Fruit fly (Drosophila melanogaster) whole organism, embryonic: ENCODE measurements around the gene BCAS2.

Experiments
- Awh ChIP-seq: fragments of 200-800 bp; sonication (Bioruptor generic); IDR thresholded peaks from 2 replicates; pipeline ENCODE4, ENCODE4 v1.3.6; 2022; ENCODE audit warnings: missing biosample characterization, missing genetic modification characterization
- Bgb ChIP-seq: fragments of 200-800 bp; sonication (Bioruptor generic); IDR thresholded peaks from 2 replicates; pipeline ENCODE4 v1.3.6; 2022; ENCODE audit warnings: missing biosample characterization, missing genetic modification characterization; ENCODE audit not compliant: partially characterized antibody
- CG10147 ChIP-seq: fragments of 200-800 bp; sonication (Bioruptor generic); optimal IDR thresholded peaks from 2 replicates; lab custom pipeline; 2019; ENCODE audit warnings: missing biosample characterization, mild to moderate bottlenecking, missing genetic modification characterization, moderate library complexity
- CG11085 ChIP-seq: fragments of 200-800 bp; sonication (Bioruptor generic); IDR thresholded peaks from 2 replicates; pipeline ENCODE4 v1.3.6; 2022; ENCODE audit warnings: missing biosample characterization, missing genetic modification characterization
- CG11093 ChIP-seq: fragments of 200-800 bp; sonication (Bioruptor generic); IDR thresholded peaks from 3 replicates; pipeline ENCODE4 v1.3.6; 2022; ENCODE audit warnings: missing biosample characterization, missing genetic modification characterization
- CG14050 ChIP-seq: fragments of 200-800 bp; sonication (Bioruptor generic); IDR thresholded peaks from 3 replicates; pipeline ENCODE4 v1.3.6; 2022; ENCODE audit warnings: missing biosample characterization, missing genetic modification characterization
- CG14667 ChIP-seq: fragments of 200-800 bp; sonication (Bioruptor generic); IDR thresholded peaks from 2 replicates; pipeline ENCODE4 v1.3.6; 2022; ENCODE audit warnings: missing biosample characterization, missing genetic modification characterization
- CG1647 ChIP-seq: fragments of 200-800 bp; sonication (Bioruptor generic); optimal IDR thresholded peaks from 3 replicates; lab custom pipeline; 2016; ENCODE audit warnings: missing biosample characterization, missing genetic modification characterization
- CG18619 ChIP-seq: fragments of 200-800 bp; sonication (Bioruptor generic); optimal IDR thresholded peaks from 3 replicates; lab custom pipeline; 2017; ENCODE audit warnings: missing biosample characterization, mild to moderate bottlenecking, missing genetic modification characterization
- CG31441 ChIP-seq: fragments of 200-800 bp; sonication (Bioruptor generic); IDR thresholded peaks from 2 replicates; pipeline ENCODE4 v1.3.6; 2022; ENCODE audit warnings: missing biosample characterization, missing genetic modification characterization
- CG3726 ChIP-seq: fragments of 200-800 bp; sonication (Bioruptor generic); IDR thresholded peaks from 3 replicates; pipeline ENCODE4, ENCODE4 v1.3.6; 2022; ENCODE audit warnings: missing biosample characterization, missing genetic modification characterization
- CG3995 ChIP-seq: fragments of 200-800 bp; sonication (Bioruptor generic); optimal IDR thresholded peaks from 3 replicates; lab custom pipeline; 2016; ENCODE audit warnings: missing biosample characterization, missing genetic modification characterization
- CG6791 ChIP-seq: fragments of 200-800 bp; sonication (Bioruptor generic); IDR thresholded peaks from 3 replicates; pipeline ENCODE4 v1.3.6; 2022; ENCODE audit warnings: missing biosample characterization, missing genetic modification characterization; ENCODE audit not compliant: partially characterized antibody
- CG8089 ChIP-seq: fragments of 200-800 bp; sonication (Bioruptor generic); optimal IDR thresholded peaks from 3 replicates; lab custom pipeline; 2016; ENCODE audit warnings: missing biosample characterization, missing genetic modification characterization
- CG9437 ChIP-seq: fragments of 200-800 bp; sonication (Bioruptor generic); optimal IDR thresholded peaks from 2 replicates; lab custom pipeline; 2018; ENCODE audit warnings: missing biosample characterization, mild to moderate bottlenecking, missing genetic modification characterization
- CG9817 ChIP-seq: fragments of 200-800 bp; sonication (Bioruptor generic); optimal IDR thresholded peaks from 2 replicates; lab custom pipeline; 2018; ENCODE audit warnings: missing biosample characterization, mild to moderate bottlenecking, missing genetic modification characterization, moderate library complexity
- CG9932 ChIP-seq: fragments of 200-800 bp; sonication (Bioruptor generic); IDR thresholded peaks from 2 replicates; pipeline ENCODE4 v1.3.6; 2022; ENCODE audit warnings: missing biosample characterization, missing genetic modification characterization
- Chrac-16 ChIP-seq: fragments of 200-800 bp; sonication (Bioruptor generic); optimal IDR thresholded peaks from 3 replicates; lab custom pipeline; 2016; ENCODE audit warnings: missing biosample characterization, missing genetic modification characterization
- D ChIP-seq, 2 experiments: fragments of 200-800 bp in 1 of 2; fragments of >200 bp in 1 of 2; sonication (Bioruptor generic) in 1 of 2; optimal IDR thresholded peaks; 2 replicates in 1 of 2; 3 replicates in 1 of 2; lab custom pipeline; 2017; ENCODE audit warnings: mild to moderate bottlenecking in 1 of 2, missing biosample characterization in 1 of 2, missing genetic modification characterization in 1 of 2, missing genetic modification reagents in 1 of 2
- Dbx ChIP-seq: fragments of 200-800 bp; sonication (Bioruptor generic); IDR thresholded peaks from 3 replicates; pipeline ENCODE4 v1.3.6; 2022; ENCODE audit warnings: missing biosample characterization, missing genetic modification characterization
- Dek ChIP-seq: fragments of 200-800 bp; sonication (Bioruptor generic); optimal IDR thresholded peaks from 3 replicates; lab custom pipeline; 2019; ENCODE audit warnings: missing biosample characterization, mild to moderate bottlenecking, missing genetic modification characterization, moderate library complexity
- Ets65A ChIP-seq: fragments of 200-800 bp; sonication (Bioruptor generic); peaks from one replicate; lab custom pipeline; 2016; ENCODE audit warnings: missing biosample characterization, missing genetic modification characterization
- Ets97D ChIP-seq: fragments of 200-800 bp; sonication (Bioruptor generic); optimal IDR thresholded peaks from 3 replicates; lab custom pipeline; 2016; ENCODE audit warnings: missing biosample characterization, missing genetic modification characterization
- Fer1 ChIP-seq: fragments of 200-800 bp; sonication (Bioruptor generic); optimal IDR thresholded peaks from 2 replicates; lab custom pipeline; 2017; ENCODE audit warnings: missing biosample characterization, mild to moderate bottlenecking, missing genetic modification characterization
- Gsc ChIP-seq: fragments of 200-800 bp; sonication (Bioruptor generic); IDR thresholded peaks from 2 replicates; pipeline ENCODE4 v1.3.6; 2022; ENCODE audit warnings: missing biosample characterization, missing genetic modification characterization
- H15 ChIP-seq: fragments of 200-800 bp; sonication (Bioruptor generic); IDR thresholded peaks from 3 replicates; pipeline ENCODE4 v1.3.6; 2022; ENCODE audit warnings: missing biosample characterization, missing genetic modification characterization
- HmgD ChIP-seq: fragments of 200-800 bp; sonication (Bioruptor generic); optimal IDR thresholded peaks from 3 replicates; lab custom pipeline; 2016; ENCODE audit warnings: missing biosample characterization, missing genetic modification characterization
- Hr78 ChIP-seq, 2 experiments: fragments of 200-800 bp in 1 of 2; fragments of >200 bp in 1 of 2; sonication (Bioruptor generic) in 1 of 2; optimal IDR thresholded peaks; 2 replicates each; lab custom pipeline; 2017 to 2019; ENCODE audit warnings: missing biosample characterization in 2 of 2, missing genetic modification characterization in 2 of 2, mild to moderate bottlenecking in 1 of 2, moderate library complexity in 1 of 2
- Lpt ChIP-seq: fragments of >200 bp; optimal IDR thresholded peaks from 2 replicates; lab custom pipeline; 2018; ENCODE audit warnings: missing biosample characterization, missing genetic modification characterization
- Optix ChIP-seq: fragments of 200-800 bp; sonication (Bioruptor generic); IDR thresholded peaks from 3 replicates; pipeline ENCODE4 v1.3.6; 2022; ENCODE audit warnings: missing biosample characterization, missing genetic modification characterization
- PHDP ChIP-seq: fragments of 200-800 bp; sonication (Bioruptor generic); optimal IDR thresholded peaks from 3 replicates; lab custom pipeline; 2018; ENCODE audit warnings: missing biosample characterization, mild to moderate bottlenecking, missing genetic modification characterization, moderate library complexity
- Ravus ChIP-seq: fragments of 200-800 bp; sonication (Bioruptor generic); IDR thresholded peaks from 2 replicates; pipeline ENCODE4 v1.3.6; 2022; ENCODE audit warnings: missing biosample characterization, missing genetic modification characterization
- ab ChIP-seq: fragments of 200-800 bp; sonication (Bioruptor generic); optimal IDR thresholded peaks from 2 replicates; lab custom pipeline; 2016; ENCODE audit warnings: missing biosample characterization, missing genetic modification characterization
- al ChIP-seq: fragments of 200-800 bp; sonication (Bioruptor generic); IDR thresholded peaks from 2 replicates; pipeline ENCODE4 v1.3.6; 2022; ENCODE audit warnings: missing biosample characterization, missing genetic modification characterization
- chn ChIP-seq: fragments of 200-800 bp; sonication (Bioruptor generic); optimal IDR thresholded peaks from 2 replicates; lab custom pipeline; 2016; ENCODE audit warnings: missing biosample characterization, missing genetic modification characterization
- disco-r ChIP-seq: fragments of 200-800 bp; sonication (Bioruptor generic); optimal IDR thresholded peaks from 2 replicates; lab custom pipeline; 2016; ENCODE audit warnings: missing biosample characterization, missing genetic modification characterization
- dm ChIP-seq: fragments of 200-800 bp; sonication (Bioruptor generic); optimal IDR thresholded peaks from 3 replicates; lab custom pipeline; 2016; ENCODE audit warnings: missing biosample characterization, missing genetic modification characterization
- gce ChIP-seq: fragments of 200-800 bp; sonication (Bioruptor generic); IDR thresholded peaks from 3 replicates; pipeline ENCODE4 v1.3.6; 2022; ENCODE audit warnings: missing biosample characterization, missing genetic modification characterization
- gcm2 ChIP-seq: fragments of 200-800 bp; sonication (Bioruptor generic); optimal IDR thresholded peaks from 2 replicates; lab custom pipeline; 2016; ENCODE audit warnings: missing biosample characterization, missing genetic modification characterization
- hb ChIP-seq: fragments of 200-800 bp; sonication (Bioruptor generic); IDR thresholded peaks from 3 replicates; pipeline ENCODE4 v1.3.6; 2022; ENCODE audit warnings: missing biosample characterization, missing genetic modification characterization; ENCODE audit not compliant: partially characterized antibody
- insv ChIP-seq, 2 experiments: fragments of 200-800 bp; sonication (Bioruptor generic); optimal IDR thresholded peaks; 3 replicates each; lab custom pipeline; 2016 to 2018; ENCODE audit warnings: missing biosample characterization in 2 of 2, missing genetic modification characterization in 2 of 2
- jing ChIP-seq: fragments of 200-800 bp; sonication (Bioruptor generic); optimal IDR thresholded peaks from 2 replicates; lab custom pipeline; 2018; ENCODE audit warnings: missing biosample characterization, mild to moderate bottlenecking, missing genetic modification characterization
- jumu ChIP-seq: fragments of 200-800 bp; sonication (Bioruptor generic); optimal IDR thresholded peaks from 3 replicates; lab custom pipeline; 2016; ENCODE audit warnings: missing biosample characterization, missing genetic modification characterization
- kni ChIP-seq: fragments of 200-800 bp; sonication (Bioruptor generic); optimal IDR thresholded peaks from 3 replicates; lab custom pipeline; 2017; ENCODE audit warnings: mild to moderate bottlenecking, missing biosample characterization, missing genetic modification reagents, missing genetic modification characterization
- lbe ChIP-seq: fragments of 200-800 bp; sonication (Bioruptor generic); optimal IDR thresholded peaks from 2 replicates; lab custom pipeline; 2016; ENCODE audit warnings: missing biosample characterization, mild to moderate bottlenecking, missing genetic modification characterization
- onecut ChIP-seq: fragments of 200-800 bp; sonication (Bioruptor generic); IDR thresholded peaks from 2 replicates; pipeline ENCODE4 v1.3.6; 2022; ENCODE audit warnings: missing biosample characterization, missing genetic modification characterization
- sqz ChIP-seq: fragments of 200-800 bp; sonication (Bioruptor generic); optimal IDR thresholded peaks from 3 replicates; lab custom pipeline; 2018; ENCODE audit warnings: missing biosample characterization, mild to moderate bottlenecking, missing genetic modification characterization
- tll ChIP-seq, 2 experiments: fragments of 200-800 bp in 1 of 2; fragments of >200 bp in 1 of 2; sonication (Bioruptor generic) in 1 of 2; optimal IDR thresholded peaks; 2 replicates each; lab custom pipeline; 2017 to 2019; ENCODE audit warnings: missing biosample characterization in 2 of 2, missing genetic modification characterization in 2 of 2, mild to moderate bottlenecking in 1 of 2, moderate library complexity in 1 of 2
- z ChIP-seq: fragments of 200-800 bp; sonication (Bioruptor generic); IDR thresholded peaks from 3 replicates; pipeline ENCODE4 v1.3.6; 2022; ENCODE audit warnings: missing biosample characterization, missing genetic modification characterization
- zen2 ChIP-seq: fragments of 200-800 bp; sonication (Bioruptor generic); IDR thresholded peaks from 3 replicates; pipeline ENCODE4 v1.3.6; 2022; ENCODE audit warnings: missing biosample characterization, missing genetic modification characterization; ENCODE audit not compliant: partially characterized antibody

BCAS2 gene

DNA sequence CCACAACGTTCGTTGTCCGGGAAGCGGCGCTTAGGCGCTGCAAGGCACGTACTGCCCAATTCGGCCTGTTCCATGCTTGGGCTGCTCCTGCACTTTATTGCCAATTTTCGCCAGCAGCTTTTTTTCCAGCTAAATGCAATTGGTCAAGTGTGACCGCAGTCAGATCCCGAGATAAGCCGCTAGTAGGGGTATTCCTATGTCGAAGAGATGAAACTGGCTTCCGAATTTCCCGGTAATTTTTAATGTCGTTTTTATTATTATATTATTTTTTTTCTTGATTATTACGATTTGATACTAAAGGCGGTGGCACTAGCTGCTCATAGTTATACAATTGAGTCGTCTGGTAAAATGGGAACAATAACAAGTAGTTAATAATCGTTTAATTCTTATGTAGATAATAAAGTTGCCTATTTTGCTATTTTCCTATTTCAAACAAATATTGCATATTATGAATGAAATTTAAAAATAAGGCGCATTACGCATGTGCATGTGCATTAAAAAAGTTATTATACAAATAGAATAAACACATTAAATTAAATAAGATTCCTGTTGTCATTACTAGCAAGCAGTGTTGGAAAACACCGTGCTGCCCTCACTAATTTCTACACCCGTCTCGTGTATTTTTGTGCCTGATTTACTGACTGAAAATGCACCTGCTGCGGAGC lies 5.7 kb downstream of the BCAS2 start, which contains the start of the genes CG5003 and mRpS22 (continued):
- TF ChIP-seq PHDP (tag; lab: Kevin White, UChicago), result peak; percentile 44
- TF ChIP-seq kni, result no peak
- no peak for TF ChIP-seq jing (GFP tag; lab: Kevin White, UChicago)
- no peak for TF ChIP-seq ab
- peak; percentile 50 for TF ChIP-seq Dek (tag; lab: Kevin White, UChicago)
- peak; percentile 46 for TF ChIP-seq CG18619 (GFP tag; lab: Kevin White, UChicago)
- TF ChIP-seq CG6791 (GFP tag; lab: Robert Waterston, UW), result no peak
- TF ChIP-seq Chrac-16 (GFP tag; lab: Kevin White, UChicago), result peak; percentile 59
- TF ChIP-seq Ets97D, result no peak
- peak; percentile 87 for TF ChIP-seq Ets65A (GFP tag; lab: Kevin White, UChicago)
- TF ChIP-seq CG10147, result peak; percentile 27
- TF ChIP-seq Fer1 (GFP tag; lab: Kevin White, UChicago), result peak; percentile 47
- peak; percentile 26 for TF ChIP-seq CG3995 (GFP tag; lab: Kevin White, UChicago)
- TF ChIP-seq z (GFP tag; lab: Robert Waterston, UW), result no peak
- peak; percentile 78 for TF ChIP-seq CG9932 (GFP tag; lab: Robert Waterston, UW)
- peak; percentile 64 for TF ChIP-seq CG31441 (GFP tag; lab: Robert Waterston, UW)
- TF ChIP-seq CG3726 (GFP tag; lab: Robert Waterston, UW), result no peak
- no peak for TF ChIP-seq D (optimal IDR thresholded peaks at IDR 0.05; lab: Kevin White, UChicago)
- peak; percentile 49 for TF ChIP-seq D (GFP tag; optimal IDR thresholded peaks at IDR 0.05; lab: Kevin White, UChicago)
- TF ChIP-seq Optix (GFP tag; lab: Robert Waterston, UW), result no peak
- no peak for TF ChIP-seq Gsc (GFP tag; lab: Robert Waterston, UW)
- TF ChIP-seq al (GFP tag; lab: Robert Waterston, UW), result peak; percentile 25; the same call in 1 of the 2 replicates
- peak; percentile 55 for TF ChIP-seq CG1647 (GFP tag; lab: Kevin White, UChicago)
- peak; percentile 9; the same call in 1 of the 2 replicates for TF ChIP-seq onecut (GFP tag; lab: Robert Waterston, UW)
- peak; percentile 29 for TF ChIP-seq lbe (GFP tag; lab: Kevin White, UChicago)
- no peak for TF ChIP-seq Ravus
- no peak for TF ChIP-seq HmgD
- no peak for TF ChIP-seq tll (GFP tag; optimal IDR thresholded peaks at IDR 0.05; lab: Kevin White, UChicago)
- TF ChIP-seq Dbx, result peak; percentile 17; the same call in 2 of the 3 replicates
- TF ChIP-seq CG14050 (GFP tag; lab: Robert Waterston, UW), result no peak
- TF ChIP-seq gcm2 (GFP tag; lab: Kevin White, UChicago), result no peak
- no peak for TF ChIP-seq jumu (GFP tag; lab: Kevin White, UChicago)
- TF ChIP-seq CG9817 (tag; lab: Kevin White, UChicago), result peak; percentile 69
- TF ChIP-seq sqz (GFP tag; lab: Kevin White, UChicago), result peak; percentile 69
- 0 out of 3 replicates have a peak, but pooled peaks have one; percentile 25 for TF ChIP-seq CG11093 (GFP tag; lab: Robert Waterston, UW)
- no peak for TF ChIP-seq H15 (GFP tag; lab: Robert Waterston, UW)
- TF ChIP-seq CG8089, result no peak
- TF ChIP-seq gce (GFP tag; lab: Robert Waterston, UW), result no peak
- TF ChIP-seq chn (GFP tag; lab: Kevin White, UChicago), result no peak
- no peak for TF ChIP-seq Awh (GFP tag; lab: Robert Waterston, UW)
- no peak for TF ChIP-seq CG11085 (GFP tag; lab: Robert Waterston, UW)
- TF ChIP-seq Hr78 (GFP tag; optimal IDR thresholded peaks at IDR 0.05; lab: Kevin White, UChicago), result no peak
- TF ChIP-seq CG14667, result peak; percentile 40
- no peak for TF ChIP-seq Lpt (GFP tag; lab: Kevin White, UChicago)
- no peak for TF ChIP-seq zen2 (GFP tag; lab: Robert Waterston, UW)
- no peak for TF ChIP-seq disco-r (GFP tag; lab: Kevin White, UChicago)
- no peak for TF ChIP-seq hb (GFP tag; lab: Robert Waterston, UW)
- TF ChIP-seq dm (GFP tag; lab: Kevin White, UChicago), result peak; percentile 12
- TF ChIP-seq CG9437, result peak; percentile 60
- TF ChIP-seq Bgb (GFP tag; lab: Robert Waterston, UW), result 0 out of 2 replicates have a peak, but pooled peaks have one; percentile 37
- peak in 1 of 2 experiments; percentile 22 for TF ChIP-seq insv (GFP tag; optimal IDR thresholded peaks at IDR 0.05; lab: Kevin White, UChicago)
